Worm (Caenorhabditis elegans) whole organism, young adult: ENCODE results near the gene rpn-7.

Experiments used
- F22D6.2 ChIP-seq: sonication (generic microtip); optimal IDR thresholded peaks from 2 replicates; lab custom pipeline; 2016; ENCODE audit warnings: mild to moderate bottlenecking, missing genetic modification characterization, missing compliant biosample characterization
- F33H1.4 ChIP-seq: fragments of 200-800 bp; sonication (Bioruptor generic); IDR thresholded peaks from 2 replicates; pipeline ENCODE4 v1.3.6; 2022; ENCODE audit warnings: missing genetic modification reagents, missing genetic modification characterization, missing compliant biosample characterization
- akir-1 ChIP-seq: fragments of 200-800 bp; sonication (Bioruptor generic); optimal IDR thresholded peaks from 2 replicates; lab custom pipeline; 2018; ENCODE audit warnings: mild to moderate bottlenecking, missing genetic modification characterization, moderate library complexity, missing compliant biosample characterization
- aptf-2 ChIP-seq: fragments of 200-800 bp; sonication (Bioruptor generic); conservative IDR thresholded peaks from 2 replicates; pipeline ENCODE4 v1.3.6; 2022; ENCODE audit warnings: missing genetic modification reagents, missing genetic modification characterization, missing compliant biosample characterization
- ceh-58 ChIP-seq: fragments of 200-800 bp; sonication (Bioruptor generic); IDR thresholded peaks from 2 replicates; pipeline ENCODE4 v1.3.6; 2022; ENCODE audit warnings: missing genetic modification characterization, missing compliant biosample characterization
- him-1 ChIP-seq: sonication (generic microtip); optimal IDR thresholded peaks from 2 replicates; lab custom pipeline; 2016; ENCODE audit warnings: missing genotype, missing genetic modification reagents, missing genetic modification characterization, missing compliant biosample characterization
- lag-1 ChIP-seq: fragments of 200-800 bp; sonication (Bioruptor generic); IDR thresholded peaks from 2 replicates; pipeline ENCODE4 v1.3.6; 2022; ENCODE audit warnings: missing genetic modification reagents, missing genetic modification characterization, missing compliant biosample characterization
- let-607 ChIP-seq, 2 experiments: fragments of 200-800 bp in 1 of 2; sonication (Bioruptor generic) in 1 of 2; sonication (generic microtip) in 1 of 2; optimal IDR thresholded peaks; 2 replicates each; lab custom pipeline; 2016 to 2018; ENCODE audit warnings: mild to moderate bottlenecking in 2 of 2, missing compliant biosample characterization in 2 of 2, missing genetic modification characterization in 2 of 2, moderate library complexity in 2 of 2, missing genotype in 1 of 2
- lin-35 ChIP-seq, 3 experiments: fragments of 150-350 bp in 2 of 3; sonication (generic microtip) in 1 of 3; optimal IDR thresholded peaks; 2 replicates each; lab custom pipeline; 2014 to 2018; ENCODE audit warnings: missing biosample characterization in 3 of 3, missing genetic modification characterization in 3 of 3, missing genetic modification reagents in 3 of 3
- madf-6 ChIP-seq: fragments of 200-800 bp; sonication (Bioruptor generic); IDR thresholded peaks from 2 replicates; pipeline ENCODE4 v1.3.6; 2022; ENCODE audit warnings: missing genetic modification reagents, missing genetic modification characterization, missing compliant biosample characterization
- rec-8 ChIP-seq, 2 experiments: sonication (generic microtip); optimal IDR thresholded peaks; 2 replicates each; lab custom pipeline; 2016; ENCODE audit warnings: mild to moderate bottlenecking in 2 of 2, missing genetic modification characterization in 2 of 2, missing genetic modification reagents in 2 of 2, missing genotype in 2 of 2, missing biosample characterization in 1 of 2, missing compliant biosample characterization in 1 of 2, moderate library complexity in 1 of 2
- unc-130 ChIP-seq: sonication (generic microtip); optimal IDR thresholded peaks from 2 replicates; lab custom pipeline; 2016; ENCODE audit warnings: missing genetic modification reagents, missing genetic modification characterization, missing compliant biosample characterization

ce11 chrIV:9289635-9290034 lies 26.8 kb upstream of the rpn-7 start:
- TF ChIP-seq let-607 (tag; optimal IDR thresholded peaks at IDR 0.05; lab: Kevin White, UChicago) (no peak), him-1 (tag; lab: Kevin White, UChicago) (no peak), F33H1.4 (no peak), ceh-58 (no peak), aptf-2 (GFP tag; lab: Robert Waterston, UW) (no peak), F22D6.2 (tag; lab: Kevin White, UChicago) (no peak), rec-8 (tag; optimal IDR thresholded peaks at IDR 0.05; lab: Kevin White, UChicago) (no peak), madf-6 (GFP tag; lab: Robert Waterston, UW) (no peak), lin-35 (GFP tag; optimal IDR thresholded peaks at IDR 0.05; lab: Kevin White, UChicago) (no peak), lag-1 (GFP tag; lab: Robert Waterston, UW) (no peak), unc-130 (no peak), akir-1 (GFP tag; lab: Kevin White, UChicago) (no peak)
